Worm (Caenorhabditis elegans) whole organism, young adult: ENCODE results near the gene nhr-205.
A peak's percentile ranks its signal among the peaks of the same experiment; 100 is the strongest.

ENCODE experiments used
- B0261.1 ChIP-seq: sonication (generic microtip); optimal IDR thresholded peaks from 2 replicates; lab custom pipeline; 2016; ENCODE audit warnings: mild to moderate bottlenecking, missing genetic modification characterization, moderate library complexity, missing compliant biosample characterization
- F23B12.7 ChIP-seq: sonication (generic microtip); optimal IDR thresholded peaks from 2 replicates; lab custom pipeline; 2017; ENCODE audit warnings: missing genetic modification characterization, mild to moderate bottlenecking, missing compliant biosample characterization, antibody characterized with exemption, moderate library complexity; ENCODE audit not compliant: insufficient read depth
- F57A8.1 ChIP-seq: fragments of 200-800 bp; sonication (Bioruptor generic); optimal IDR thresholded peaks from 2 replicates; lab custom pipeline; 2018; ENCODE audit warnings: mild to moderate bottlenecking, missing genetic modification characterization, moderate library complexity, missing compliant biosample characterization
- K12H6.12 ChIP-seq: fragments of 200-800 bp; sonication (Bioruptor generic); optimal IDR thresholded peaks from 2 replicates; lab custom pipeline; 2018; ENCODE audit warnings: mild to moderate bottlenecking, missing genetic modification characterization, missing compliant biosample characterization
- Y53F4B.3 ChIP-seq: fragments of 200-800 bp; sonication (Bioruptor generic); IDR thresholded peaks from 2 replicates; pipeline ENCODE4 v1.3.6; 2022; ENCODE audit warnings: missing genetic modification reagents, missing genetic modification characterization, missing compliant biosample characterization
- Y56A3A.18 ChIP-seq: fragments of 200-800 bp; sonication (Bioruptor generic); IDR thresholded peaks from 2 replicates; pipeline ENCODE4 v1.3.6; 2022; ENCODE audit warnings: missing genetic modification reagents, missing genetic modification characterization, missing compliant biosample characterization
- aptf-2 ChIP-seq: fragments of 200-800 bp; sonication (Bioruptor generic); conservative IDR thresholded peaks from 2 replicates; pipeline ENCODE4 v1.3.6; 2022; ENCODE audit warnings: missing genetic modification reagents, missing genetic modification characterization, missing compliant biosample characterization
- atf-7 ChIP-seq: sonication (generic microtip); optimal IDR thresholded peaks from 2 replicates; lab custom pipeline; 2017; ENCODE audit warnings: mild to moderate bottlenecking, missing genetic modification characterization, missing compliant biosample characterization
- athp-1 ChIP-seq: sonication (generic microtip); optimal IDR thresholded peaks from 2 replicates; lab custom pipeline; 2017; ENCODE audit warnings: mild to moderate bottlenecking, missing genetic modification characterization, missing compliant biosample characterization
- attf-6 ChIP-seq: fragments of 200-800 bp; sonication (Bioruptor generic); IDR thresholded peaks from 2 replicates; pipeline ENCODE4 v1.3.6; 2022; ENCODE audit warnings: missing genetic modification reagents, missing genetic modification characterization, missing compliant biosample characterization
- bed-2 ChIP-seq: fragments of 200-800 bp; sonication (Bioruptor generic); IDR thresholded peaks from 2 replicates; pipeline ENCODE4 v1.3.6; 2022; ENCODE audit warnings: missing genetic modification reagents, missing genetic modification characterization, missing compliant biosample characterization
- cebp-1 ChIP-seq, 2 experiments: fragments of 200-800 bp in 1 of 2; sonication (Bioruptor generic) in 1 of 2; sonication (generic microtip) in 1 of 2; IDR thresholded peaks in 1 of 2; optimal IDR thresholded peaks in 1 of 2; 2 replicates each; pipeline versions ENCODE4 v1.3.6 to Lab custom; 2017 to 2022; ENCODE audit warnings: missing compliant biosample characterization in 2 of 2, missing genetic modification characterization in 2 of 2, mild to moderate bottlenecking in 1 of 2, missing genetic modification reagents in 1 of 2, moderate library complexity in 1 of 2
- cebp-2 ChIP-seq: fragments of 200-800 bp; sonication (Bioruptor generic); IDR thresholded peaks from 2 replicates; pipeline ENCODE4 v1.3.6; 2022; ENCODE audit warnings: missing genetic modification characterization, missing compliant biosample characterization
- ceh-79 ChIP-seq: sonication (generic microtip); optimal IDR thresholded peaks from 2 replicates; lab custom pipeline; 2017; ENCODE audit warnings: mild to moderate bottlenecking, missing genetic modification characterization, missing compliant biosample characterization
- ceh-91 ChIP-seq: fragments of 200-800 bp; sonication (Bioruptor generic); IDR thresholded peaks from 2 replicates; pipeline ENCODE4 v1.3.6; 2022; ENCODE audit warnings: missing genetic modification reagents, missing genetic modification characterization, missing compliant biosample characterization
- chd-7 ChIP-seq: sonication (generic microtip); optimal IDR thresholded peaks from 2 replicates; lab custom pipeline; 2016; ENCODE audit warnings: mild to moderate bottlenecking, missing genetic modification characterization, moderate library complexity, missing compliant biosample characterization
- dox-1 ChIP-seq: fragments of 200-800 bp; sonication (Bioruptor generic); IDR thresholded peaks from 2 replicates; pipeline ENCODE4 v1.3.6; 2022; ENCODE audit warnings: missing genetic modification reagents, missing genetic modification characterization, missing compliant biosample characterization
- egl-18 ChIP-seq: fragments of 200-800 bp; sonication (Bioruptor generic); IDR thresholded peaks from 2 replicates; pipeline ENCODE4 v1.3.6; 2022; ENCODE audit warnings: missing genetic modification reagents, missing genetic modification characterization, missing compliant biosample characterization
- egl-44 ChIP-seq: fragments of 200-800 bp; sonication (Bioruptor generic); IDR thresholded peaks from 2 replicates; pipeline ENCODE4 v1.3.6; 2022; ENCODE audit warnings: missing genetic modification reagents, missing genetic modification characterization, missing compliant biosample characterization
- egrh-3 ChIP-seq: fragments of 200-800 bp; sonication (Bioruptor generic); IDR thresholded peaks from 2 replicates; pipeline ENCODE4 v1.3.6; 2022; ENCODE audit warnings: missing genetic modification reagents, missing genetic modification characterization, missing compliant biosample characterization
- hlh-26 ChIP-seq: fragments of 200-800 bp; sonication (Bioruptor generic); conservative IDR thresholded peaks from 2 replicates; pipeline ENCODE4 v1.3.6; 2022; ENCODE audit warnings: missing genetic modification reagents, missing genetic modification characterization, missing compliant biosample characterization
- hmg-1.2 ChIP-seq: fragments of 200-800 bp; sonication (Bioruptor generic); IDR thresholded peaks from 2 replicates; pipeline ENCODE4 v1.3.6; 2022; ENCODE audit warnings: missing genetic modification reagents, missing genetic modification characterization, missing compliant biosample characterization
- hrde-1 ChIP-seq: sonication (generic microtip); optimal IDR thresholded peaks from 2 replicates; lab custom pipeline; 2016; ENCODE audit warnings: missing genetic modification characterization, mild to moderate bottlenecking, missing compliant biosample characterization, moderate library complexity, missing genotype, missing genetic modification reagents, borderline replicate concordance
- lin-35 ChIP-seq, 3 experiments: fragments of 150-350 bp in 2 of 3; sonication (generic microtip) in 1 of 3; optimal IDR thresholded peaks; 2 replicates each; lab custom pipeline; 2014 to 2018; ENCODE audit warnings: missing biosample characterization in 3 of 3, missing genetic modification characterization in 3 of 3, missing genetic modification reagents in 3 of 3
- lin-40 ChIP-seq: sonication (generic microtip); optimal IDR thresholded peaks from 2 replicates; lab custom pipeline; 2016; ENCODE audit warnings: missing genetic modification characterization, mild to moderate bottlenecking, missing compliant biosample characterization, missing genotype, missing genetic modification reagents
- lsy-27 ChIP-seq: sonication (generic microtip); optimal IDR thresholded peaks from 2 replicates; lab custom pipeline; 2017; ENCODE audit warnings: missing genetic modification characterization, mild to moderate bottlenecking, missing compliant biosample characterization, antibody characterized with exemption, missing genotype, borderline replicate concordance; ENCODE audit not compliant: insufficient read depth
- madf-10 ChIP-seq: sonication (generic microtip); optimal IDR thresholded peaks from 2 replicates; lab custom pipeline; 2016; ENCODE audit warnings: mild to moderate bottlenecking, missing genetic modification characterization, missing compliant biosample characterization
- madf-3 ChIP-seq: fragments of 200-800 bp; sonication (Bioruptor generic); IDR thresholded peaks from 2 replicates; pipeline ENCODE4 v1.3.6; 2022; ENCODE audit warnings: missing genetic modification reagents, missing genetic modification characterization, missing compliant biosample characterization
- nfyb-1 ChIP-seq: fragments of 200-800 bp; sonication (Bioruptor generic); IDR thresholded peaks from 2 replicates; pipeline ENCODE4 v1.3.6; 2022; ENCODE audit warnings: missing genetic modification reagents, missing genetic modification characterization, missing compliant biosample characterization
- nhr-179 ChIP-seq: sonication (generic microtip); optimal IDR thresholded peaks from 2 replicates; lab custom pipeline; 2016; ENCODE audit warnings: mild to moderate bottlenecking, missing genetic modification characterization, missing compliant biosample characterization
- nhr-27 ChIP-seq: fragments of 200-800 bp; sonication (Bioruptor generic); optimal IDR thresholded peaks from 2 replicates; lab custom pipeline; 2018; ENCODE audit warnings: mild to moderate bottlenecking, missing genetic modification characterization, moderate library complexity, missing compliant biosample characterization
- pbrm-1 ChIP-seq: fragments of 200-800 bp; sonication (Bioruptor generic); IDR thresholded peaks from 2 replicates; pipeline ENCODE4 v1.3.6; 2022; ENCODE audit warnings: missing genetic modification reagents, missing genetic modification characterization, missing compliant biosample characterization
- rec-8 ChIP-seq, 2 experiments: sonication (generic microtip); optimal IDR thresholded peaks; 2 replicates each; lab custom pipeline; 2016; ENCODE audit warnings: mild to moderate bottlenecking in 2 of 2, missing genetic modification characterization in 2 of 2, missing genetic modification reagents in 2 of 2, missing genotype in 2 of 2, missing biosample characterization in 1 of 2, missing compliant biosample characterization in 1 of 2, moderate library complexity in 1 of 2
- rpc-1 ChIP-seq, 2 experiments: fragments of 150-350 bp in 1 of 2; sonication (generic microtip) in 1 of 2; optimal IDR thresholded peaks; 2 replicates each; lab custom pipeline; 2014 to 2018; ENCODE audit warnings: missing biosample characterization in 1 of 2, missing genetic modification characterization in 1 of 2, missing genetic modification reagents in 1 of 2, missing genotype in 1 of 2
- snpc-1.1 ChIP-seq: sonication (generic microtip); optimal IDR thresholded peaks from 2 replicates; lab custom pipeline; 2017; ENCODE audit warnings: missing genetic modification characterization, mild to moderate bottlenecking, missing compliant biosample characterization, antibody characterized with exemption, moderate library complexity, missing genotype, missing genetic modification reagents; ENCODE audit not compliant: insufficient read depth
- snpc-1.3 ChIP-seq: sonication (generic microtip); optimal IDR thresholded peaks from 2 replicates; lab custom pipeline; 2017; ENCODE audit warnings: missing genetic modification characterization, mild to moderate bottlenecking, missing compliant biosample characterization, antibody characterized with exemption, moderate library complexity, missing genotype, missing genetic modification reagents; ENCODE audit not compliant: insufficient read depth
- snpc-3.4 ChIP-seq: sonication (generic microtip); optimal IDR thresholded peaks from 2 replicates; lab custom pipeline; 2017; ENCODE audit warnings: missing genetic modification characterization, mild to moderate bottlenecking, missing compliant biosample characterization, antibody characterized with exemption, moderate library complexity, missing genotype, missing genetic modification reagents
- snpc-4 ChIP-seq, 5 experiments: fragments of 150-350 bp in 1 of 5; sonication (generic microtip) in 4 of 5; optimal IDR thresholded peaks; 2 replicates each; lab custom pipeline; 2014 to 2018; ENCODE audit warnings: missing genetic modification characterization in 5 of 5, missing biosample characterization in 3 of 5, antibody characterized with exemption in 2 of 5, mild to moderate bottlenecking in 2 of 5, missing compliant biosample characterization in 2 of 5, missing genotype in 2 of 5, moderate library complexity in 2 of 5, missing genetic modification reagents in 1 of 5
- somi-1 ChIP-seq: fragments of 200-800 bp; sonication (Bioruptor generic); optimal IDR thresholded peaks from 2 replicates; lab custom pipeline; 2018; ENCODE audit warnings: mild to moderate bottlenecking, missing genetic modification characterization, missing compliant biosample characterization
- tbp1 ChIP-seq: fragments of 200-800 bp; sonication (Bioruptor generic); optimal IDR thresholded peaks from 2 replicates; lab custom pipeline; 2018; ENCODE audit warnings: mild to moderate bottlenecking, missing genetic modification characterization, missing compliant biosample characterization
- tbx-9 ChIP-seq: sonication (generic microtip); optimal IDR thresholded peaks from 2 replicates; lab custom pipeline; 2016; ENCODE audit warnings: borderline replicate concordance, missing genetic modification characterization, inconsistent platforms, missing compliant biosample characterization
- unc-62 ChIP-seq: fragments of 150-350 bp; optimal IDR thresholded peaks from 2 replicates; lab custom pipeline; 2014; ENCODE audit warnings: missing biosample characterization, missing genetic modification reagents, missing genetic modification characterization
- xnd-1 ChIP-seq: sonication (generic microtip); optimal IDR thresholded peaks from 2 replicates; lab custom pipeline; 2016; ENCODE audit warnings: missing genotype, missing genetic modification reagents, missing genetic modification characterization, missing compliant biosample characterization
- ztf-18 ChIP-seq: sonication (generic microtip); optimal IDR thresholded peaks from 2 replicates; lab custom pipeline; 2016; ENCODE audit warnings: missing genotype, mild to moderate bottlenecking, missing genetic modification characterization, missing compliant biosample characterization
- ztf-26 ChIP-seq: sonication (generic microtip); optimal IDR thresholded peaks from 2 replicates; lab custom pipeline; 2017; ENCODE audit warnings: missing genetic modification characterization, missing compliant biosample characterization

nhr-205 gene

DNA sequence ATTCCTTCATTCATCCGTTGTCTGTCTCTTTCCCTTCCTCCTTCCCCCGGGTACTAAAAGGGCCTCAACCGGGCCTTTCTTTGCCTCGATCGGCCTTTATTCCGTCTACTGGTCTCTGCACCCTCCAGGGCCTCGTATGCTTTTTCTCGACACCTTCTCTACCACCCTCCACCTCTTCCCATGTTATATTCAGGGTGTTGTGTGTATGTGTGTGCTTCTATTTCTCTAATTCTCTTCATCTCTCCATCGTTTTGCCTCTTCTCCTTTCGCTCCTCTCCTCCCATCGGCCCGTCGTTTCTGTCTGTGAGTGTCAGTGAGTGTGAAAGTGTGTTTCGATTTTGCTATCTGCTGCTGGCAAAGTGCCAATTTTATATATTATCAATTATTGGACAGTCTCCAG, 41.7 kb downstream of the nhr-205 start:
- TF ChIP-seq ceh-91 (GFP tag; lab: Robert Waterston, UW) (no peak), athp-1 (tag; lab: Kevin White, UChicago) (no peak), K12H6.12 (tag; lab: Kevin White, UChicago) (peak; percentile 49), ceh-79 (no peak), Y53F4B.3 (no peak), Y56A3A.18 (peak; percentile 82), rpc-1 (optimal IDR thresholded peaks at IDR 0.05; lab: Kevin White, UChicago) (no peak), rpc-1 (tag; optimal IDR thresholded peaks at IDR 0.05; lab: Kevin White, UChicago) (no peak), madf-3 (no peak), atf-7 (tag; lab: Kevin White, UChicago) (peak; percentile 38), tbx-9 (tag; lab: Kevin White, UChicago) (no peak), nhr-27 (tag; lab: Kevin White, UChicago) (no peak), bed-2 (GFP tag; lab: Robert Waterston, UW) (no peak), lin-40 (tag; lab: Kevin White, UChicago) (peak; percentile 55), snpc-4 (GFP tag; optimal IDR thresholded peaks at IDR 0.05; lab: Kevin White, UChicago) (no peak), snpc-4 (tag; optimal IDR thresholded peaks at IDR 0.05; lab: Kevin White, UChicago) (peak in 2 of 4 experiments; percentile 31 to 48), egrh-3 (peak; percentile 48), ztf-26 (peak; percentile 54), xnd-1 (tag; lab: Kevin White, UChicago) (no peak), lin-35 (GFP tag; optimal IDR thresholded peaks at IDR 0.05; lab: Kevin White, UChicago) (peak in 1 of 3 experiments; percentile 28), aptf-2 (GFP tag; lab: Robert Waterston, UW) (no peak), dox-1 (GFP tag; lab: Robert Waterston, UW) (peak; percentile 69), F57A8.1 (GFP tag; lab: Kevin White, UChicago) (no peak), hrde-1 (tag; lab: Kevin White, UChicago) (no peak), madf-10 (tag; lab: Kevin White, UChicago) (peak; percentile 47), B0261.1 (tag; lab: Kevin White, UChicago) (no peak), snpc-1.1 (no peak), attf-6 (GFP tag; lab: Robert Waterston, UW) (no peak), lsy-27 (no peak), pbrm-1 (GFP tag; lab: Robert Waterston, UW) (0 out of 2 replicates have a peak, but pooled peaks have one; percentile 36), egl-18 (no peak), rec-8 (tag; optimal IDR thresholded peaks at IDR 0.05; lab: Kevin White, UChicago) (no peak), snpc-1.3 (tag; lab: Kevin White, UChicago) (no peak), cebp-2 (no peak), ztf-18 (tag; lab: Kevin White, UChicago) (peak; percentile 19), F23B12.7 (tag; lab: Kevin White, UChicago) (no peak), somi-1 (GFP tag; lab: Kevin White, UChicago) (no peak), hmg-1.2 (peak; percentile 83), tbp1 (GFP tag; lab: Kevin White, UChicago) (peak; percentile 33), hlh-26 (GFP tag; lab: Robert Waterston, UW) (no peak), cebp-1 (GFP tag; IDR thresholded peaks at IDR 0.05; lab: Robert Waterston, UW) (peak; percentile 36; the same call in 1 of the 2 replicates), cebp-1 (tag; optimal IDR thresholded peaks at IDR 0.05; lab: Kevin White, UChicago) (peak; percentile 71), egl-44 (GFP tag; lab: Robert Waterston, UW) (0 out of 2 replicates have a peak, but pooled peaks have one; percentile 44), nfyb-1 (0 out of 2 replicates have a peak, but pooled peaks have one; percentile 55), snpc-3.4 (tag; lab: Kevin White, UChicago) (no peak), nhr-179 (tag; lab: Kevin White, UChicago) (no peak), chd-7 (tag; lab: Kevin White, UChicago) (peak; percentile 46), unc-62 (GFP tag; lab: Kevin White, UChicago) (no peak)
